Fruit fly (Drosophila melanogaster) whole organism, embryonic: ENCODE data around the gene CG31459.
A peak's percentile ranks its signal among the peaks of the same experiment; 100 is the strongest.

Experiments used
- C15 ChIP-seq: fragments of 200-800 bp; sonication (Bioruptor generic); IDR thresholded peaks from 3 replicates; pipeline ENCODE4 v1.3.6; 2022; ENCODE audit warnings: missing biosample characterization, missing genetic modification characterization
- CG10366 ChIP-seq: fragments of 200-800 bp; sonication (Bioruptor generic); IDR thresholded peaks from 2 replicates; pipeline ENCODE4 v1.3.6; 2022; ENCODE audit warnings: missing biosample characterization, missing genetic modification characterization
- CG11085 ChIP-seq: fragments of 200-800 bp; sonication (Bioruptor generic); IDR thresholded peaks from 2 replicates; pipeline ENCODE4 v1.3.6; 2022; ENCODE audit warnings: missing biosample characterization, missing genetic modification characterization
- CG11093 ChIP-seq: fragments of 200-800 bp; sonication (Bioruptor generic); IDR thresholded peaks from 3 replicates; pipeline ENCODE4 v1.3.6; 2022; ENCODE audit warnings: missing biosample characterization, missing genetic modification characterization
- CG11504 ChIP-seq: fragments of 200-800 bp; sonication (Bioruptor generic); optimal IDR thresholded peaks from 3 replicates; lab custom pipeline; 2019; ENCODE audit warnings: missing biosample characterization, mild to moderate bottlenecking, missing genetic modification characterization, moderate library complexity
- CG12071 ChIP-seq: fragments of 200-800 bp; sonication (Bioruptor generic); optimal IDR thresholded peaks from 3 replicates; lab custom pipeline; 2018; ENCODE audit warnings: missing biosample characterization, mild to moderate bottlenecking, missing genetic modification characterization
- CG12299 ChIP-seq: fragments of 200-800 bp; sonication (Bioruptor generic); optimal IDR thresholded peaks from 2 replicates; lab custom pipeline; 2018; ENCODE audit warnings: missing biosample characterization, mild to moderate bottlenecking, missing genetic modification characterization
- CG12659 ChIP-seq: fragments of 200-800 bp; sonication (Bioruptor generic); optimal IDR thresholded peaks from 3 replicates; lab custom pipeline; 2017; ENCODE audit warnings: mild to moderate bottlenecking, missing biosample characterization, missing genetic modification reagents, missing genetic modification characterization
- CG12744 ChIP-seq: fragments of 200-800 bp; sonication (Bioruptor generic); optimal IDR thresholded peaks from 2 replicates; lab custom pipeline; 2016; ENCODE audit warnings: missing biosample characterization, missing genetic modification characterization
- CG14710 ChIP-seq: fragments of 200-800 bp; sonication (Bioruptor generic); optimal IDR thresholded peaks from 3 replicates; lab custom pipeline; 2019; ENCODE audit warnings: missing biosample characterization, mild to moderate bottlenecking, missing genetic modification characterization, moderate library complexity
- CG15073 ChIP-seq: fragments of 200-800 bp; sonication (Bioruptor generic); optimal IDR thresholded peaks from 2 replicates; lab custom pipeline; 2016; ENCODE audit warnings: missing biosample characterization, missing genetic modification characterization
- CG15601 ChIP-seq: fragments of 200-800 bp; sonication (Bioruptor generic); optimal IDR thresholded peaks from 3 replicates; lab custom pipeline; 2019; ENCODE audit warnings: missing biosample characterization, mild to moderate bottlenecking, missing genetic modification characterization, moderate library complexity
- CG17328 ChIP-seq: fragments of 200-800 bp; sonication (Bioruptor generic); IDR thresholded peaks from 2 replicates; pipeline ENCODE4 v1.3.6; 2022; ENCODE audit warnings: missing biosample characterization, missing genetic modification characterization
- CG18011 ChIP-seq: fragments of 200-800 bp; sonication (Bioruptor generic); optimal IDR thresholded peaks from 2 replicates; lab custom pipeline; 2017; ENCODE audit warnings: missing biosample characterization, missing genetic modification characterization, mild to moderate bottlenecking, moderate library complexity, missing genotype
- CG1832 ChIP-seq: fragments of 200-800 bp; sonication (Bioruptor generic); optimal IDR thresholded peaks from 2 replicates; lab custom pipeline; 2017; ENCODE audit warnings: missing biosample characterization, mild to moderate bottlenecking, missing genetic modification characterization, inconsistent platforms
- CG30431 ChIP-seq: fragments of 200-800 bp; sonication (Bioruptor generic); optimal IDR thresholded peaks from 2 replicates; lab custom pipeline; 2017; ENCODE audit warnings: missing biosample characterization, missing genetic modification characterization
- CG31441 ChIP-seq: fragments of 200-800 bp; sonication (Bioruptor generic); IDR thresholded peaks from 2 replicates; pipeline ENCODE4 v1.3.6; 2022; ENCODE audit warnings: missing biosample characterization, missing genetic modification characterization
- CG3163 ChIP-seq: fragments of 200-800 bp; sonication (Bioruptor generic); optimal IDR thresholded peaks from 3 replicates; lab custom pipeline; 2016; ENCODE audit warnings: missing biosample characterization, missing genetic modification characterization
- CG34422 ChIP-seq: fragments of 200-800 bp; sonication (Bioruptor generic); IDR thresholded peaks from 3 replicates; pipeline ENCODE4 v1.3.6; 2022; ENCODE audit warnings: missing biosample characterization, missing genetic modification characterization
- CG3838 ChIP-seq: fragments of 200-800 bp; sonication (Bioruptor generic); optimal IDR thresholded peaks from 3 replicates; lab custom pipeline; 2016; ENCODE audit warnings: missing biosample characterization, missing genetic modification characterization
- CG4820 ChIP-seq: fragments of 200-800 bp; sonication (Bioruptor generic); optimal IDR thresholded peaks from 3 replicates; lab custom pipeline; 2016; ENCODE audit warnings: missing biosample characterization, missing genetic modification characterization
- CG6813 ChIP-seq: fragments of 200-800 bp; sonication (Bioruptor generic); optimal IDR thresholded peaks from 2 replicates; lab custom pipeline; 2017; ENCODE audit warnings: missing biosample characterization, missing genetic modification characterization, mild to moderate bottlenecking, moderate library complexity, missing genetic modification reagents
- CG7556 ChIP-seq: fragments of 200-800 bp; sonication (Bioruptor generic); optimal IDR thresholded peaks from 2 replicates; lab custom pipeline; 2017; ENCODE audit warnings: missing biosample characterization, mild to moderate bottlenecking, missing genetic modification characterization
- CG7987 ChIP-seq: fragments of 200-800 bp; sonication (Bioruptor generic); optimal IDR thresholded peaks from 2 replicates; lab custom pipeline; 2018; ENCODE audit warnings: missing biosample characterization, mild to moderate bottlenecking, missing genetic modification characterization, moderate library complexity
- CG8281 ChIP-seq: fragments of 200-800 bp; sonication (Bioruptor generic); optimal IDR thresholded peaks from 2 replicates; lab custom pipeline; 2018; ENCODE audit warnings: missing biosample characterization, mild to moderate bottlenecking, missing genetic modification characterization, moderate library complexity
- Dad ChIP-seq: fragments of 200-800 bp; sonication (Bioruptor generic); optimal IDR thresholded peaks from 3 replicates; lab custom pipeline; 2016; ENCODE audit warnings: missing biosample characterization, missing genetic modification characterization
- E2f1 ChIP-seq: fragments of 200-800 bp; sonication (Bioruptor generic); IDR thresholded peaks from 2 replicates; pipeline ENCODE4 v1.3.6; 2022; ENCODE audit warnings: missing biosample characterization, missing genetic modification characterization
- Eip74EF ChIP-seq, 2 experiments: fragments of 200-800 bp in 1 of 2; fragments of >200 bp in 1 of 2; sonication (Bioruptor generic) in 1 of 2; optimal IDR thresholded peaks; 2 replicates each; lab custom pipeline; 2017 to 2019; ENCODE audit warnings: missing biosample characterization in 2 of 2, missing genetic modification characterization in 2 of 2, mild to moderate bottlenecking in 1 of 2, moderate library complexity in 1 of 2
- HLH54F ChIP-seq: fragments of 200-800 bp; sonication (Bioruptor generic); optimal IDR thresholded peaks from 3 replicates; lab custom pipeline; 2016; ENCODE audit warnings: missing biosample characterization, missing genetic modification characterization
- MBD-R2 ChIP-seq: fragments of 200-800 bp; sonication (Bioruptor generic); IDR thresholded peaks from 2 replicates; pipeline ENCODE4 v1.3.6; 2022; ENCODE audit warnings: missing biosample characterization, missing genetic modification characterization
- NK7.1 ChIP-seq: fragments of 200-800 bp; sonication (Bioruptor generic); optimal IDR thresholded peaks from 3 replicates; lab custom pipeline; 2016; ENCODE audit warnings: missing biosample characterization, missing genetic modification characterization
- Oli ChIP-seq: fragments of 200-800 bp; sonication (Bioruptor generic); optimal IDR thresholded peaks from 2 replicates; lab custom pipeline; 2018; ENCODE audit warnings: missing biosample characterization, mild to moderate bottlenecking, missing genetic modification characterization, moderate library complexity
- ase ChIP-seq: fragments of 200-800 bp; sonication (Bioruptor generic); IDR thresholded peaks from 3 replicates; pipeline ENCODE4 v1.3.6; 2022; ENCODE audit warnings: missing biosample characterization, missing genetic modification characterization
- bigmax ChIP-seq: fragments of 200-800 bp; sonication (Bioruptor generic); optimal IDR thresholded peaks from 2 replicates; lab custom pipeline; 2018; ENCODE audit warnings: missing biosample characterization, mild to moderate bottlenecking, missing genetic modification characterization
- bsh ChIP-seq, 2 experiments: fragments of 200-800 bp; sonication (Bioruptor generic); optimal IDR thresholded peaks; 2 replicates each; lab custom pipeline; 2017 to 2018; ENCODE audit warnings: mild to moderate bottlenecking in 2 of 2, missing biosample characterization in 2 of 2, missing genetic modification characterization in 2 of 2, moderate library complexity in 1 of 2
- corto ChIP-seq: fragments of 200-800 bp; sonication (Bioruptor generic); optimal IDR thresholded peaks from 2 replicates; lab custom pipeline; 2016; ENCODE audit warnings: missing biosample characterization, mild to moderate bottlenecking, missing genetic modification characterization, moderate library complexity
- en ChIP-seq: fragments of 200-800 bp; sonication (Bioruptor generic); optimal IDR thresholded peaks from 2 replicates; lab custom pipeline; 2016; ENCODE audit warnings: missing biosample characterization, missing genetic modification characterization
- esg ChIP-seq: fragments of 200-800 bp; sonication (Bioruptor generic); conservative IDR thresholded peaks from 2 replicates; pipeline ENCODE4 v1.3.6; 2022; ENCODE audit warnings: missing biosample characterization, missing genetic modification characterization
- fd102C ChIP-seq: fragments of 200-800 bp; sonication (Bioruptor generic); optimal IDR thresholded peaks from 2 replicates; lab custom pipeline; 2018; ENCODE audit warnings: missing biosample characterization, mild to moderate bottlenecking, missing genetic modification characterization, moderate library complexity
- fd64A ChIP-seq: fragments of 200-800 bp; sonication (Bioruptor generic); optimal IDR thresholded peaks from 3 replicates; lab custom pipeline; 2018; ENCODE audit warnings: missing biosample characterization, mild to moderate bottlenecking, missing genetic modification characterization
- jing ChIP-seq: fragments of 200-800 bp; sonication (Bioruptor generic); optimal IDR thresholded peaks from 2 replicates; lab custom pipeline; 2018; ENCODE audit warnings: missing biosample characterization, mild to moderate bottlenecking, missing genetic modification characterization
- kni ChIP-seq: fragments of 200-800 bp; sonication (Bioruptor generic); optimal IDR thresholded peaks from 3 replicates; lab custom pipeline; 2017; ENCODE audit warnings: mild to moderate bottlenecking, missing biosample characterization, missing genetic modification reagents, missing genetic modification characterization
- nerfin-1 ChIP-seq: fragments of 200-800 bp; sonication (Bioruptor generic); optimal IDR thresholded peaks from 3 replicates; lab custom pipeline; 2019; ENCODE audit warnings: missing biosample characterization, mild to moderate bottlenecking, missing genetic modification characterization, moderate library complexity
- p53 ChIP-seq: fragments of 200-800 bp; sonication (Bioruptor generic); optimal IDR thresholded peaks from 2 replicates; lab custom pipeline; 2016; ENCODE audit warnings: missing biosample characterization, missing genetic modification characterization
- row ChIP-seq: fragments of 200-800 bp; sonication (Bioruptor generic); IDR thresholded peaks from 3 replicates; pipeline ENCODE4 v1.3.6; 2022; ENCODE audit warnings: missing biosample characterization, missing genetic modification characterization
- so ChIP-seq: fragments of 200-800 bp; sonication (Bioruptor generic); IDR thresholded peaks from 3 replicates; pipeline ENCODE4 v1.3.6; 2022; ENCODE audit warnings: missing biosample characterization, missing genetic modification characterization
- sug ChIP-seq: fragments of 200-800 bp; optimal IDR thresholded peaks from 2 replicates; lab custom pipeline; 2019; ENCODE audit warnings: missing biosample characterization, mild to moderate bottlenecking, missing genetic modification characterization, moderate library complexity
- twi ChIP-seq: fragments of 200-800 bp; optimal IDR thresholded peaks from 2 replicates; lab custom pipeline; 2019; ENCODE audit warnings: missing biosample characterization, mild to moderate bottlenecking, missing genetic modification characterization, moderate library complexity
- z ChIP-seq: fragments of 200-800 bp; sonication (Bioruptor generic); IDR thresholded peaks from 3 replicates; pipeline ENCODE4 v1.3.6; 2022; ENCODE audit warnings: missing biosample characterization, missing genetic modification characterization
- zfh1 ChIP-seq: fragments of 200-800 bp; sonication (Bioruptor generic); IDR thresholded peaks from 3 replicates; pipeline ENCODE4 v1.3.6; 2022; ENCODE audit warnings: missing biosample characterization, missing genetic modification characterization

Gene CG31459

DNA sequence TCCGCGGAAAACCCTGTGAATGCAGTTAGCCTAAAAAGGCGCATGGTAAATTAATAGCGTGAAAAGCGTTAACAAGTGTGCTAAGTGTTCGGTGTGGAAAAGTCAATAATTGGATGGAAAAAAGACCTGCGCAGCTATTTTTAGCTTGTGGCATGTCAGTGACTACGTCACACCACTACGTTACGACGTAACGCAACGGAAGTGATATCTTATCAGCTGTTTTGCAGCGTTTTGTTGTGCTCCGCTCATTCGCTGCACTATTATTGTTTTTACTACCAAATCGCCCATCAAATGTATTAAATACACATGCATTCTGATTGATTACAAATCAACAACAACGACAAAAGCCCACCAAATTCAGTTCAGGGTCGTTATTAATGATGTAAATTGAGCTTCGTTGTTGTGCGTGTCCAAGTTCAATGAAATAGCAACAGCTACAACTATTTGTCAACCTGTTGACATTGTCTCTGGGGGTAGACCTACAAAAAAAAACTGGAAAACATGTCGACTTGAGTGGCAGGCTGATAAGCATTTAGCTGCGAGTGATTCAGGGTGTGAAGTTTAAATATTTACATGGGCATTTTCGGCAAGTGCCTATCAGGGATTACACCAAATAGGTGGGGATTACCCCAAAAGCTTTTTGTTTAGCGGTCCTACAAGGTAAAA, 7.1 kb downstream of the CG31459 start (continued):
- TF ChIP-seq CG6813 (GFP tag; lab: Kevin White, UChicago): peak; percentile 70
- no peak for TF ChIP-seq corto (GFP tag; lab: Kevin White, UChicago)
- no peak for TF ChIP-seq jing (GFP tag; lab: Kevin White, UChicago)
- no peak for TF ChIP-seq CG12659
- TF ChIP-seq CG30431 (GFP tag; lab: Kevin White, UChicago): no peak
- no peak for TF ChIP-seq Oli
- peak; percentile 59 for TF ChIP-seq nerfin-1 (tag; lab: Kevin White, UChicago)
- peak; percentile 47 for TF ChIP-seq CG8281 (tag; lab: Kevin White, UChicago)
- TF ChIP-seq p53 (GFP tag; lab: Kevin White, UChicago): no peak
- TF ChIP-seq CG10366 (GFP tag; lab: Robert Waterston, UW): no peak; the same call in 1 of the 2 replicates
- TF ChIP-seq en (GFP tag; lab: Kevin White, UChicago): peak; percentile 1
- TF ChIP-seq fd64A (GFP tag; lab: Kevin White, UChicago): peak; percentile 57
- TF ChIP-seq MBD-R2: peak; percentile 30
- no peak for TF ChIP-seq row (GFP tag; lab: Robert Waterston, UW)
- no peak for TF ChIP-seq CG15073
- TF ChIP-seq CG3838 (GFP tag; lab: Kevin White, UChicago): no peak
- no peak for TF ChIP-seq CG31441 (GFP tag; lab: Robert Waterston, UW)
- no peak for TF ChIP-seq ase
- peak; percentile 44; the same call in 1 of the 3 replicates for TF ChIP-seq zfh1 (GFP tag; lab: Robert Waterston, UW)
- peak; percentile 65 for TF ChIP-seq CG7987 (GFP tag; lab: Kevin White, UChicago)
- peak in 1 of 2 experiments; percentile 6 for TF ChIP-seq Eip74EF (GFP tag; optimal IDR thresholded peaks at IDR 0.05; lab: Kevin White, UChicago)
- TF ChIP-seq esg (GFP tag; lab: Robert Waterston, UW): no peak
- peak; percentile 64; the same call in 2 of the 3 replicates for TF ChIP-seq z
- TF ChIP-seq so: peak; percentile 48; the same call in 1 of the 3 replicates
- no peak for TF ChIP-seq kni (GFP tag; lab: Kevin White, UChicago)
- peak; percentile 87 for TF ChIP-seq sug
- peak; percentile 22; the same call in 1 of the 2 replicates for TF ChIP-seq CG17328 (GFP tag; lab: Robert Waterston, UW)
- TF ChIP-seq CG34422 (GFP tag; lab: Robert Waterston, UW): peak; percentile 51; the same call in 1 of the 3 replicates
- no peak for TF ChIP-seq fd102C (GFP tag; lab: Kevin White, UChicago)
- no peak for TF ChIP-seq CG7556
- peak; percentile 23 for TF ChIP-seq CG12744 (GFP tag; lab: Kevin White, UChicago)
- TF ChIP-seq CG12299 (tag; lab: Kevin White, UChicago): peak; percentile 58
- TF ChIP-seq E2f1 (GFP tag; lab: Robert Waterston, UW): no peak
- TF ChIP-seq C15: no peak
- no peak for TF ChIP-seq CG11504 (tag; lab: Kevin White, UChicago)
- no peak for TF ChIP-seq CG11093
- no peak for TF ChIP-seq CG12071 (GFP tag; lab: Kevin White, UChicago)
- peak in 1 of 2 experiments; percentile 60 for TF ChIP-seq bsh (GFP tag; optimal IDR thresholded peaks at IDR 0.05; lab: Kevin White, UChicago)
- TF ChIP-seq CG11085 (GFP tag; lab: Robert Waterston, UW): no peak
- TF ChIP-seq Dad (GFP tag; lab: Kevin White, UChicago): no peak
- TF ChIP-seq HLH54F: no peak
- TF ChIP-seq CG4820 (GFP tag; lab: Kevin White, UChicago): no peak
- TF ChIP-seq CG3163 (GFP tag; lab: Kevin White, UChicago): peak; percentile 19
- TF ChIP-seq CG14710 (tag; lab: Kevin White, UChicago): peak; percentile 16
- TF ChIP-seq CG15601 (tag; lab: Kevin White, UChicago): peak; percentile 80
- no peak for TF ChIP-seq NK7.1 (GFP tag; lab: Kevin White, UChicago)
- TF ChIP-seq CG18011 (GFP tag; lab: Kevin White, UChicago): no peak
- TF ChIP-seq CG1832 (GFP tag; lab: Kevin White, UChicago): no peak
- TF ChIP-seq twi (tag; lab: Kevin White, UChicago): peak; percentile 18
- no peak for TF ChIP-seq bigmax (GFP tag; lab: Kevin White, UChicago)
